Comparison of ENCODE assay signal across 3 fruit fly cellular contexts in the genomic region with DNA sequence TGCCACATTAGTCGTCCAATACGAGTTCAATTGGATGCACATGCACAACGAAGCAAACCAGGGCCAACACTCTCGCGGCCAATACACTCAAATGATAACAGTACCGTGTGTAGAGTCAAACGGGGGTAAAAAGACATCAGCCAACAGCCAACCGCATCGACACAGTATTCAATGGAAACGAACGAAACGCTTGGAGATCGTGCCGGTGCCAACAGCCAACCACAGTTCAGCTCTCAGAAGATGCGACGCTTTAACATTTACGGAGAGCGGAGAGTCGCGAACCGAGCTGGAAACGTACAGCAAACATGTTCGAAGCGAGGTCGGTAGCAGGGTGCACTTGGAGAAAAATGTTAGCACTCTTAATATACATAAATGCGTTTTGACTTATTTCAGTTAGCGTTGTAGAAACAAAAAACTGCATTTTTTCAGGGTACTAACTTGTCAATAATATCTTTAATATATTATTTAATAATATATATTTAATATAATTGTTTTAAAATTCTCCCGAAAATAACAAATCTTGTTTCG.
A peak's percentile ranks its signal among the peaks of the same experiment; 100 is the strongest.
TF ChIP-seq lines count a peak whose summit lies in the region.

No protein-coding gene starts in this region.

TF ChIP-seq in whole organism, embryonic, 481 proteins besides CTCF, POLR2A, EP300 and RAD21 (continued from another document and continues in another):
- no peak for TF ChIP-seq YL-1 (GFP tag; optimal IDR thresholded peaks at IDR 0.05; lab: Kevin White, UChicago)
- TF ChIP-seq CG9817 (tag; optimal IDR thresholded peaks at IDR 0.05; lab: Kevin White, UChicago), result peak; percentile 33
- peak; percentile 84 for TF ChIP-seq vvl (GFP tag; IDR thresholded peaks at IDR 0.05; lab: Robert Waterston, UW)
- peak; percentile 95 for TF ChIP-seq zf30C (GFP tag; optimal IDR thresholded peaks at IDR 0.05; lab: Kevin White, UChicago)
- TF ChIP-seq CG12236 (GFP tag; optimal IDR thresholded peaks at IDR 0.05; lab: Kevin White, UChicago), result no peak
- TF ChIP-seq fd64A (GFP tag; optimal IDR thresholded peaks at IDR 0.05; lab: Kevin White, UChicago), result no peak
- no peak for TF ChIP-seq CG12104 (GFP tag; optimal IDR thresholded peaks at IDR 0.05; lab: Kevin White, UChicago)
- TF ChIP-seq CG10209 (GFP tag; optimal IDR thresholded peaks at IDR 0.05; lab: Kevin White, UChicago), result peak; percentile 77
- no peak for TF ChIP-seq sc (optimal IDR thresholded peaks at IDR 0.05; lab: Kevin White, UChicago)
- TF ChIP-seq sc (GFP tag; optimal IDR thresholded peaks at IDR 0.05; lab: Kevin White, UChicago), result peak; percentile 44
- no peak for TF ChIP-seq CG17359 (tag; optimal IDR thresholded peaks at IDR 0.05; lab: Kevin White, UChicago)
- no peak for TF ChIP-seq corto (GFP tag; optimal IDR thresholded peaks at IDR 0.05; lab: Kevin White, UChicago)
- TF ChIP-seq gfzf (GFP tag; optimal IDR thresholded peaks at IDR 0.05; lab: Kevin White, UChicago), result no peak
- TF ChIP-seq unc-4 (GFP tag; IDR thresholded peaks at IDR 0.05; lab: Robert Waterston, UW; ENCODE audit: partially characterized antibody), result no peak
- peak; percentile 77 for TF ChIP-seq CG13424 (tag; optimal IDR thresholded peaks at IDR 0.05; lab: Kevin White, UChicago)
- TF ChIP-seq Chrac-16 (GFP tag; optimal IDR thresholded peaks at IDR 0.05; lab: Kevin White, UChicago), result peak; percentile 46
- TF ChIP-seq CG7963 (GFP tag; IDR thresholded peaks at IDR 0.05; lab: Robert Waterston, UW; ENCODE audit: partially characterized antibody), result no peak
- peak; percentile 35; the same call in 1 of the 3 replicates for TF ChIP-seq croc (GFP tag; conservative IDR thresholded peaks at IDR 0.05; lab: Robert Waterston, UW)
- TF ChIP-seq seq (GFP tag; IDR thresholded peaks at IDR 0.05; lab: Robert Waterston, UW), result peak; percentile 47; the same call in 1 of the 2 replicates
- TF ChIP-seq CG2199 (GFP tag; IDR thresholded peaks at IDR 0.05; lab: Robert Waterston, UW), result 0 out of 3 replicates have a peak, but pooled peaks have one; percentile 9
- TF ChIP-seq CG1792 (GFP tag; optimal IDR thresholded peaks at IDR 0.05; lab: Kevin White, UChicago), result no peak
- TF ChIP-seq pho (GFP tag; optimal IDR thresholded peaks at IDR 0.05; lab: Kevin White, UChicago), result no peak
- no peak for TF ChIP-seq Adf1 (GFP tag; IDR thresholded peaks at IDR 0.05; lab: Robert Waterston, UW)
- TF ChIP-seq B-H1 (GFP tag; IDR thresholded peaks at IDR 0.05; lab: Robert Waterston, UW), result peak; percentile 67
- no peak; the same call in 1 of the 2 replicates for TF ChIP-seq CG11085 (GFP tag; IDR thresholded peaks at IDR 0.05; lab: Robert Waterston, UW)
- peak; percentile 52 for TF ChIP-seq CG30403 (GFP tag; optimal IDR thresholded peaks at IDR 0.05; lab: Kevin White, UChicago)
- TF ChIP-seq Hr51 (GFP tag; optimal IDR thresholded peaks at IDR 0.05; lab: Kevin White, UChicago), result no peak
- no peak for TF ChIP-seq chinmo (GFP tag; IDR thresholded peaks at IDR 0.05; lab: Robert Waterston, UW; ENCODE audit: partially characterized antibody)
- peak; percentile 49 for TF ChIP-seq CG30431 (GFP tag; optimal IDR thresholded peaks at IDR 0.05; lab: Kevin White, UChicago)
- TF ChIP-seq Dek (tag; optimal IDR thresholded peaks at IDR 0.05; lab: Kevin White, UChicago), result no peak
- TF ChIP-seq NfI (GFP tag; optimal IDR thresholded peaks at IDR 0.05; lab: Kevin White, UChicago), result peak; percentile 39
- no peak for TF ChIP-seq CG3838 (GFP tag; optimal IDR thresholded peaks at IDR 0.05; lab: Kevin White, UChicago)
- TF ChIP-seq pum (GFP tag; optimal IDR thresholded peaks at IDR 0.05; lab: Kevin White, UChicago), result no peak
- no peak for TF ChIP-seq tup (GFP tag; optimal IDR thresholded peaks at IDR 0.05; lab: Kevin White, UChicago)
- TF ChIP-seq pzg (GFP tag; optimal IDR thresholded peaks at IDR 0.05; lab: Kevin White, UChicago), result no peak
- peak; percentile 41 for TF ChIP-seq org-1 (GFP tag; optimal IDR thresholded peaks at IDR 0.05; lab: Kevin White, UChicago)
- TF ChIP-seq CG5180 (GFP tag; optimal IDR thresholded peaks at IDR 0.05; lab: Kevin White, UChicago), result peak; percentile 98
- peak; percentile 67 for TF ChIP-seq CG6254 (GFP tag; optimal IDR thresholded peaks at IDR 0.05; lab: Kevin White, UChicago)
- TF ChIP-seq Taf1 (GFP tag; IDR thresholded peaks at IDR 0.05; lab: Robert Waterston, UW), result no peak; the same call in 1 of the 2 replicates
- no peak for TF ChIP-seq CG7839 (tag; optimal IDR thresholded peaks at IDR 0.05; lab: Kevin White, UChicago)
- peak; percentile 19; the same call in 1 of the 2 replicates for TF ChIP-seq wor (GFP tag; IDR thresholded peaks at IDR 0.05; lab: Robert Waterston, UW)

TF ChIP-seq in whole organism, prepupa, 60 proteins besides CTCF, POLR2A, EP300 and RAD21 (continued from another document):
- TF ChIP-seq CG11294 (GFP tag; IDR thresholded peaks at IDR 0.05; lab: Robert Waterston, UW) (peak; percentile 36; the same call in 1 of the 2 replicates), Blimp-1 (GFP tag; optimal IDR thresholded peaks at IDR 0.05; lab: Kevin White, UChicago) (peak; percentile 30), svp (GFP tag; lab: Kevin White, UChicago) (peak; percentile 65), Met (GFP tag; optimal IDR thresholded peaks at IDR 0.05; lab: Kevin White, UChicago) (peak; percentile 49), CG9139 (GFP tag; optimal IDR thresholded peaks at IDR 0.05; lab: Kevin White, UChicago) (no peak), Ets96B (tag; optimal IDR thresholded peaks at IDR 0.05; lab: Kevin White, UChicago) (peak; percentile 76), vri (GFP tag; optimal IDR thresholded peaks at IDR 0.05; lab: Kevin White, UChicago) (peak; percentile 11), lz (GFP tag; optimal IDR thresholded peaks at IDR 0.05; lab: Kevin White, UChicago) (peak; percentile 52), Hr4 (GFP tag; optimal IDR thresholded peaks at IDR 0.05; lab: Kevin White, UChicago) (peak; percentile 59), CG11902 (GFP tag; optimal IDR thresholded peaks at IDR 0.05; lab: Kevin White, UChicago) (peak; percentile 19), Sox14 (GFP tag; optimal IDR thresholded peaks at IDR 0.05; lab: Kevin White, UChicago) (peak; percentile 47), Hr38 (GFP tag; optimal IDR thresholded peaks at IDR 0.05; lab: Kevin White, UChicago) (no peak), eg (GFP tag; IDR thresholded peaks at IDR 0.05; lab: Robert Waterston, UW) (peak; percentile 95), acj6 (GFP tag; optimal IDR thresholded peaks at IDR 0.05; lab: Kevin White, UChicago) (peak; percentile 73), CG31627 (GFP tag; optimal IDR thresholded peaks at IDR 0.05; lab: Kevin White, UChicago) (peak; percentile 23), pdm3 (GFP tag; optimal IDR thresholded peaks at IDR 0.05; lab: Kevin White, UChicago) (peak; percentile 36), Eip75B (GFP tag; optimal IDR thresholded peaks at IDR 0.05; lab: Kevin White, UChicago) (peak; percentile 22), CG10669 (GFP tag; optimal IDR thresholded peaks at IDR 0.05; lab: Kevin White, UChicago) (peak; percentile 51), ss (GFP tag; optimal IDR thresholded peaks at IDR 0.05; lab: Kevin White, UChicago) (peak in 1 of 2 experiments; percentile 66), dac (GFP tag; optimal IDR thresholded peaks at IDR 0.05; lab: Kevin White, UChicago) (peak; percentile 36), Eip78C (GFP tag; lab: Kevin White, UChicago) (peak; percentile 68), fd59A (GFP tag; optimal IDR thresholded peaks at IDR 0.05; lab: Kevin White, UChicago) (peak; percentile 22), CG8119 (GFP tag; IDR thresholded peaks at IDR 0.05; lab: Robert Waterston, UW) (peak; percentile 89), esn (GFP tag; optimal IDR thresholded peaks at IDR 0.05; lab: Kevin White, UChicago) (peak; percentile 55), Smox (GFP tag; optimal IDR thresholded peaks at IDR 0.05; lab: Kevin White, UChicago) (peak; percentile 36), Hr39 (GFP tag; optimal IDR thresholded peaks at IDR 0.05; lab: Kevin White, UChicago) (peak; percentile 33), CG6792 (GFP tag; optimal IDR thresholded peaks at IDR 0.05; lab: Kevin White, UChicago) (peak; percentile 52), fd85E (GFP tag; optimal IDR thresholded peaks at IDR 0.05; lab: Kevin White, UChicago) (no peak), CG3032 (tag; optimal IDR thresholded peaks at IDR 0.05; lab: Kevin White, UChicago) (peak; percentile 77), CG8319 (GFP tag; optimal IDR thresholded peaks at IDR 0.05; lab: Kevin White, UChicago) (no peak), spab (GFP tag; optimal IDR thresholded peaks at IDR 0.05; lab: Kevin White, UChicago) (peak; percentile 62), CG8632 (GFP tag; optimal IDR thresholded peaks at IDR 0.05; lab: Kevin White, UChicago) (peak; percentile 66), CG7368 (GFP tag; optimal IDR thresholded peaks at IDR 0.05; lab: Kevin White, UChicago) (no peak), CG6163 (GFP tag; IDR thresholded peaks at IDR 0.05; lab: Robert Waterston, UW) (peak; percentile 88), CG32006 (GFP tag; optimal IDR thresholded peaks at IDR 0.05; lab: Kevin White, UChicago) (peak; percentile 81), CG6808 (GFP tag; optimal IDR thresholded peaks at IDR 0.05; lab: Kevin White, UChicago) (peak; percentile 52), CG11762 (GFP tag; optimal IDR thresholded peaks at IDR 0.05; lab: Kevin White, UChicago; ENCODE audit: insufficient read depth) (peak; percentile 16), Gug (GFP tag; IDR thresholded peaks at IDR 0.05; lab: Robert Waterston, UW) (peak; percentile 47; the same call in 1 of the 2 replicates), achi (GFP tag; optimal IDR thresholded peaks at IDR 0.05; lab: Kevin White, UChicago) (peak; percentile 72)

TF ChIP-seq in whole organism, wandering third instar larva, 38 proteins besides CTCF, POLR2A, EP300 and RAD21 (continued from another document):
- peak; percentile 25 for TF ChIP-seq ey (GFP tag; optimal IDR thresholded peaks at IDR 0.05; lab: Kevin White, UChicago)
